Fruit fly (Drosophila melanogaster) whole organism, prepupa: ENCODE measurements around the gene Mipp2.

Experiments used
- Blimp-1 ChIP-seq: fragments of 200-800 bp; sonication (Bioruptor generic); optimal IDR thresholded peaks from 3 replicates; lab custom pipeline; 2017; ENCODE audit warnings: missing biosample characterization, missing genetic modification characterization, mild to moderate bottlenecking, moderate library complexity, missing genetic modification reagents
- CG10631 ChIP-seq: fragments of 200-800 bp; sonication (Bioruptor generic); optimal IDR thresholded peaks from 2 replicates; lab custom pipeline; 2016; ENCODE audit warnings: missing biosample characterization, missing genetic modification characterization
- CG10669 ChIP-seq: fragments of 200-800 bp; sonication (Bioruptor generic); optimal IDR thresholded peaks from 3 replicates; lab custom pipeline; 2018; ENCODE audit warnings: missing biosample characterization, mild to moderate bottlenecking, missing genetic modification characterization, moderate library complexity
- CG11294 ChIP-seq: fragments of 200-800 bp; sonication (Bioruptor generic); IDR thresholded peaks from 2 replicates; pipeline ENCODE4 v1.3.6; 2022; ENCODE audit warnings: missing biosample characterization, missing genetic modification characterization
- CG11762 ChIP-seq: fragments of 200-800 bp; sonication (Bioruptor generic); optimal IDR thresholded peaks from 3 replicates; lab custom pipeline; 2016; ENCODE audit warnings: missing biosample characterization, missing genetic modification characterization; ENCODE audit not compliant: insufficient read depth
- CG11902 ChIP-seq: fragments of 200-800 bp; sonication (Bioruptor generic); optimal IDR thresholded peaks from 3 replicates; lab custom pipeline; 2016; ENCODE audit warnings: missing biosample characterization, missing genetic modification characterization
- CG15336 ChIP-seq: fragments of 200-800 bp; sonication (Bioruptor generic); IDR thresholded peaks from 2 replicates; pipeline ENCODE4 v1.3.6; 2022; ENCODE audit warnings: missing biosample characterization, missing genetic modification characterization
- CG1621 ChIP-seq: fragments of 200-800 bp; sonication (Bioruptor generic); optimal IDR thresholded peaks from 3 replicates; lab custom pipeline; 2018; ENCODE audit warnings: missing biosample characterization, mild to moderate bottlenecking, missing genetic modification characterization
- CG16779 ChIP-seq: fragments of 200-800 bp; sonication (Bioruptor generic); optimal IDR thresholded peaks from 3 replicates; lab custom pipeline; 2017; ENCODE audit warnings: missing biosample characterization, mild to moderate bottlenecking, missing genetic modification characterization
- CG3032 ChIP-seq: fragments of 200-800 bp; optimal IDR thresholded peaks from 2 replicates; lab custom pipeline; 2019; ENCODE audit warnings: missing biosample characterization, mild to moderate bottlenecking, missing genetic modification characterization, moderate library complexity
- CG31627 ChIP-seq: fragments of 200-800 bp; sonication (Bioruptor generic); optimal IDR thresholded peaks from 3 replicates; lab custom pipeline; 2016; ENCODE audit warnings: missing biosample characterization, missing genetic modification characterization
- CG3919 ChIP-seq: fragments of 200-800 bp; sonication (Bioruptor generic); optimal IDR thresholded peaks from 3 replicates; lab custom pipeline; 2016; ENCODE audit warnings: missing biosample characterization, missing genetic modification characterization
- CG6163 ChIP-seq: fragments of 200-800 bp; sonication (Bioruptor generic); IDR thresholded peaks from 3 replicates; pipeline ENCODE4 v1.3.6; 2022; ENCODE audit warnings: missing biosample characterization, missing genetic modification characterization
- CG6276 ChIP-seq: fragments of 200-800 bp; sonication (Bioruptor generic); optimal IDR thresholded peaks from 2 replicates; lab custom pipeline; 2017; ENCODE audit warnings: missing biosample characterization, mild to moderate bottlenecking, missing genetic modification characterization
- CG6792 ChIP-seq: fragments of 200-800 bp; sonication (Bioruptor generic); optimal IDR thresholded peaks from 3 replicates; lab custom pipeline; 2016; ENCODE audit warnings: missing biosample characterization, missing genetic modification characterization
- CG6808 ChIP-seq: fragments of 200-800 bp; sonication (Bioruptor generic); optimal IDR thresholded peaks from 3 replicates; lab custom pipeline; 2017; ENCODE audit warnings: missing biosample characterization, missing genetic modification characterization, mild to moderate bottlenecking, moderate library complexity, missing genetic modification reagents
- CG6854 ChIP-seq: fragments of 200-800 bp; sonication (Bioruptor generic); optimal IDR thresholded peaks from 2 replicates; lab custom pipeline; 2017; ENCODE audit warnings: missing biosample characterization, mild to moderate bottlenecking, missing genetic modification characterization
- CG7368 ChIP-seq: fragments of 200-800 bp; sonication (Bioruptor generic); optimal IDR thresholded peaks from 3 replicates; lab custom pipeline; 2016; ENCODE audit warnings: missing biosample characterization, missing genetic modification characterization
- CG8119 ChIP-seq: fragments of 200-800 bp; sonication (Bioruptor generic); IDR thresholded peaks from 3 replicates; pipeline ENCODE4 v1.3.6; 2022; ENCODE audit warnings: missing biosample characterization, missing genetic modification characterization
- CG8319 ChIP-seq: fragments of 200-800 bp; sonication (Bioruptor generic); optimal IDR thresholded peaks from 3 replicates; lab custom pipeline; 2016; ENCODE audit warnings: missing biosample characterization, missing genetic modification characterization
- CG8632 ChIP-seq: fragments of 200-800 bp; sonication (Bioruptor generic); optimal IDR thresholded peaks from 3 replicates; lab custom pipeline; 2016; ENCODE audit warnings: missing biosample characterization, missing genetic modification characterization
- CG9139 ChIP-seq: fragments of 200-800 bp; sonication (Bioruptor generic); optimal IDR thresholded peaks from 3 replicates; lab custom pipeline; 2017; ENCODE audit warnings: missing biosample characterization, mild to moderate bottlenecking, missing genetic modification characterization
- Eip78C ChIP-seq: fragments of 200-800 bp; sonication (Bioruptor generic); peaks from one replicate; lab custom pipeline; 2016; ENCODE audit warnings: missing biosample characterization, missing genetic modification characterization
- Eip93F ChIP-seq: fragments of 200-800 bp; sonication (Bioruptor generic); optimal IDR thresholded peaks from 2 replicates; lab custom pipeline; 2016; ENCODE audit warnings: missing biosample characterization, mild to moderate bottlenecking, missing genetic modification characterization
- Gug ChIP-seq: fragments of 200-800 bp; sonication (Bioruptor generic); IDR thresholded peaks from 2 replicates; pipeline ENCODE4 v1.3.6; 2022; ENCODE audit warnings: missing biosample characterization, missing genetic modification characterization
- Hr38 ChIP-seq: sonication (Bioruptor generic); optimal IDR thresholded peaks from 2 replicates; lab custom pipeline; 2016; ENCODE audit warnings: missing biosample characterization, missing genetic modification characterization
- Hr4 ChIP-seq: fragments of 200-800 bp; sonication (Bioruptor generic); optimal IDR thresholded peaks from 3 replicates; lab custom pipeline; 2016; ENCODE audit warnings: missing biosample characterization, missing genetic modification characterization
- Lpt ChIP-seq: fragments of 200-800 bp; sonication (Bioruptor generic); optimal IDR thresholded peaks from 3 replicates; lab custom pipeline; 2016; ENCODE audit warnings: missing biosample characterization, missing genetic modification characterization
- Met ChIP-seq: fragments of 200-800 bp; sonication (Bioruptor generic); optimal IDR thresholded peaks from 3 replicates; lab custom pipeline; 2016; ENCODE audit warnings: missing biosample characterization, missing genetic modification characterization
- OdsH ChIP-seq: fragments of 200-800 bp; sonication (Bioruptor generic); optimal IDR thresholded peaks from 3 replicates; lab custom pipeline; 2016; ENCODE audit warnings: missing biosample characterization, missing genetic modification characterization
- Smox ChIP-seq: fragments of 200-800 bp; sonication (Bioruptor generic); optimal IDR thresholded peaks from 3 replicates; lab custom pipeline; 2016; ENCODE audit warnings: missing biosample characterization, missing genetic modification characterization
- Sox102F ChIP-seq: fragments of 200-800 bp; sonication (Bioruptor generic); optimal IDR thresholded peaks from 2 replicates; lab custom pipeline; 2016; ENCODE audit warnings: missing biosample characterization, mild to moderate bottlenecking, missing genetic modification characterization
- Sox14 ChIP-seq: fragments of 200-800 bp; sonication (Bioruptor generic); optimal IDR thresholded peaks from 3 replicates; lab custom pipeline; 2016; ENCODE audit warnings: missing biosample characterization, missing genetic modification characterization
- Sox15 ChIP-seq: fragments of 200-800 bp; sonication (Bioruptor generic); optimal IDR thresholded peaks from 3 replicates; lab custom pipeline; 2016; ENCODE audit warnings: missing biosample characterization, missing genetic modification characterization
- acj6 ChIP-seq: fragments of 200-800 bp; sonication (Bioruptor generic); optimal IDR thresholded peaks from 3 replicates; lab custom pipeline; 2016; ENCODE audit warnings: missing biosample characterization, missing genetic modification characterization
- cyc ChIP-seq: fragments of 200-800 bp; sonication (Bioruptor generic); optimal IDR thresholded peaks from 3 replicates; lab custom pipeline; 2016; ENCODE audit warnings: missing biosample characterization, missing genetic modification characterization
- dac ChIP-seq: fragments of 200-800 bp; sonication (Bioruptor generic); optimal IDR thresholded peaks from 2 replicates; lab custom pipeline; 2017; ENCODE audit warnings: missing biosample characterization, mild to moderate bottlenecking, missing genetic modification characterization
- dsx ChIP-seq: fragments of 200-800 bp; optimal IDR thresholded peaks from 3 replicates; lab custom pipeline; 2019; ENCODE audit warnings: missing biosample characterization, mild to moderate bottlenecking, missing genetic modification characterization, moderate library complexity; ENCODE audit not compliant: poor library complexity, severe bottlenecking
- eg ChIP-seq: fragments of 200-800 bp; sonication (Bioruptor generic); IDR thresholded peaks from 3 replicates; pipeline ENCODE4 v1.3.6; 2022; ENCODE audit warnings: missing biosample characterization, missing genetic modification characterization
- esn ChIP-seq: fragments of 200-800 bp; sonication (Bioruptor generic); optimal IDR thresholded peaks from 2 replicates; lab custom pipeline; 2016; ENCODE audit warnings: missing biosample characterization, mild to moderate bottlenecking, missing genetic modification characterization, moderate library complexity
- fd59A ChIP-seq: fragments of 200-800 bp; sonication (Bioruptor generic); optimal IDR thresholded peaks from 2 replicates; lab custom pipeline; 2017; ENCODE audit warnings: missing biosample characterization, mild to moderate bottlenecking, missing genetic modification characterization, missing genetic modification reagents
- fd85E ChIP-seq: fragments of 200-800 bp; sonication (Bioruptor generic); optimal IDR thresholded peaks from 3 replicates; lab custom pipeline; 2016; ENCODE audit warnings: missing biosample characterization, missing genetic modification characterization
- fkh ChIP-seq: fragments of 200-800 bp; sonication (Bioruptor generic); optimal IDR thresholded peaks from 3 replicates; lab custom pipeline; 2017; ENCODE audit warnings: missing biosample characterization, mild to moderate bottlenecking, missing genetic modification characterization, moderate library complexity
- lz ChIP-seq: fragments of 200-800 bp; sonication (Bioruptor generic); optimal IDR thresholded peaks from 3 replicates; lab custom pipeline; 2016; ENCODE audit warnings: missing biosample characterization, missing genetic modification characterization
- net ChIP-seq: fragments of 200-800 bp; sonication (Bioruptor generic); optimal IDR thresholded peaks from 3 replicates; lab custom pipeline; 2016; ENCODE audit warnings: missing biosample characterization, missing genetic modification characterization
- pdm3 ChIP-seq: fragments of 200-800 bp; sonication (Bioruptor generic); optimal IDR thresholded peaks from 3 replicates; lab custom pipeline; 2016; ENCODE audit warnings: missing biosample characterization, missing genetic modification characterization
- salr ChIP-seq, 2 experiments: fragments of 200-800 bp; sonication (Bioruptor generic); optimal IDR thresholded peaks; 3 replicates each; lab custom pipeline; 2016 to 2018; ENCODE audit warnings: missing biosample characterization in 2 of 2, missing genetic modification characterization in 2 of 2, mild to moderate bottlenecking in 1 of 2
- spab ChIP-seq: fragments of 200-800 bp; sonication (Bioruptor generic); optimal IDR thresholded peaks from 2 replicates; lab custom pipeline; 2017; ENCODE audit warnings: missing biosample characterization, mild to moderate bottlenecking, missing genetic modification characterization, missing genetic modification reagents
- ss ChIP-seq, 2 experiments: fragments of 200-800 bp; sonication (Bioruptor generic); optimal IDR thresholded peaks; 2 replicates in 1 of 2; 3 replicates in 1 of 2; lab custom pipeline; 2017 to 2018; ENCODE audit warnings: mild to moderate bottlenecking in 2 of 2, missing biosample characterization in 2 of 2, missing genetic modification characterization in 2 of 2, moderate library complexity in 1 of 2
- svp ChIP-seq: fragments of 200-800 bp; sonication (Bioruptor generic); peaks from one replicate; lab custom pipeline; 2016; ENCODE audit warnings: missing biosample characterization, missing genetic modification characterization
- topi ChIP-seq: fragments of 200-800 bp; sonication (Bioruptor generic); optimal IDR thresholded peaks from 3 replicates; lab custom pipeline; 2016; ENCODE audit warnings: missing biosample characterization, missing genetic modification characterization
- vri ChIP-seq: fragments of 200-800 bp; sonication (Bioruptor generic); optimal IDR thresholded peaks from 3 replicates; lab custom pipeline; 2016; ENCODE audit warnings: missing biosample characterization, mild to moderate bottlenecking, missing genetic modification characterization

Mipp2 gene

dm6 chrX:6077043-6077547 is 14.2 kb downstream of the Mipp2 start:
- TF ChIP-seq esn, result peak; percentile 52
- peak; percentile 78 for TF ChIP-seq CG6792 (GFP tag; lab: Kevin White, UChicago)
- peak; percentile 69 for TF ChIP-seq net
- TF ChIP-seq CG11294 (GFP tag; lab: Robert Waterston, UW), result 0 out of 2 replicates have a peak, but pooled peaks have one; percentile 23
- peak; percentile 12 for TF ChIP-seq CG31627 (GFP tag; lab: Kevin White, UChicago)
- peak in 1 of 2 experiments; percentile 75 for TF ChIP-seq salr (GFP tag; optimal IDR thresholded peaks at IDR 0.05; lab: Kevin White, UChicago)
- TF ChIP-seq CG6854, result no peak
- TF ChIP-seq Blimp-1 (GFP tag; lab: Kevin White, UChicago), result peak; percentile 87
- TF ChIP-seq CG15336, result peak; percentile 94
- TF ChIP-seq CG10631 (GFP tag; lab: Kevin White, UChicago), result peak; percentile 80
- peak; percentile 21 for TF ChIP-seq Sox102F (GFP tag; lab: Kevin White, UChicago)
- peak; percentile 93 for TF ChIP-seq CG8119
- peak; percentile 63 for TF ChIP-seq CG3032 (tag; lab: Kevin White, UChicago)
- TF ChIP-seq vri (GFP tag; lab: Kevin White, UChicago), result no peak
- no peak for TF ChIP-seq CG9139 (GFP tag; lab: Kevin White, UChicago)
- TF ChIP-seq CG1621 (tag; lab: Kevin White, UChicago), result no peak
- TF ChIP-seq CG6163, result peak; percentile 73
- peak; percentile 85 for TF ChIP-seq CG8632
- peak; percentile 59 for TF ChIP-seq Sox15 (GFP tag; lab: Kevin White, UChicago)
- TF ChIP-seq pdm3 (GFP tag; lab: Kevin White, UChicago), result peak; percentile 69
- TF ChIP-seq lz (GFP tag; lab: Kevin White, UChicago), result peak; percentile 32
- TF ChIP-seq CG6808, result peak; percentile 43
- no peak for TF ChIP-seq fkh (GFP tag; lab: Kevin White, UChicago)
- TF ChIP-seq CG3919 (GFP tag; lab: Kevin White, UChicago), result peak; percentile 74
- no peak for TF ChIP-seq cyc (GFP tag; lab: Kevin White, UChicago)
- TF ChIP-seq Lpt (GFP tag; lab: Kevin White, UChicago), result peak; percentile 89
- no peak for TF ChIP-seq fd85E (GFP tag; lab: Kevin White, UChicago)
- peak; percentile 49 for TF ChIP-seq Smox (GFP tag; lab: Kevin White, UChicago)
- peak; percentile 77 for TF ChIP-seq acj6 (GFP tag; lab: Kevin White, UChicago)
- no peak for TF ChIP-seq Hr38 (GFP tag; lab: Kevin White, UChicago)
- TF ChIP-seq CG6276 (GFP tag; lab: Kevin White, UChicago), result peak; percentile 81
- no peak for TF ChIP-seq Eip93F
- peak; percentile 49 for TF ChIP-seq dsx (GFP tag; lab: Kevin White, UChicago)
- TF ChIP-seq CG8319 (GFP tag; lab: Kevin White, UChicago), result peak; percentile 30
- TF ChIP-seq OdsH (GFP tag; lab: Kevin White, UChicago), result peak; percentile 73
- TF ChIP-seq Eip78C (GFP tag; lab: Kevin White, UChicago), result peak; percentile 94
- TF ChIP-seq CG7368 (GFP tag; lab: Kevin White, UChicago), result peak; percentile 23
- peak; percentile 54 for TF ChIP-seq dac (GFP tag; lab: Kevin White, UChicago)
- TF ChIP-seq Gug (GFP tag; lab: Robert Waterston, UW), result peak; percentile 66
- TF ChIP-seq ss (GFP tag; optimal IDR thresholded peaks at IDR 0.05; lab: Kevin White, UChicago), result peak; percentile 42 to 64
- peak; percentile 51 for TF ChIP-seq fd59A (GFP tag; lab: Kevin White, UChicago)
- peak; percentile 41 for TF ChIP-seq CG10669 (GFP tag; lab: Kevin White, UChicago)
- no peak for TF ChIP-seq Sox14 (GFP tag; lab: Kevin White, UChicago)
- peak; percentile 83 for TF ChIP-seq eg (GFP tag; lab: Robert Waterston, UW)
- peak; percentile 71 for TF ChIP-seq svp (GFP tag; lab: Kevin White, UChicago)
- TF ChIP-seq CG16779, result peak; percentile 57
- peak; percentile 82 for TF ChIP-seq Hr4 (GFP tag; lab: Kevin White, UChicago)
- peak; percentile 65 for TF ChIP-seq CG11762 (GFP tag; lab: Kevin White, UChicago)
- peak; percentile 11 for TF ChIP-seq Met
- TF ChIP-seq CG11902, result peak; percentile 13
- peak; percentile 34 for TF ChIP-seq topi (GFP tag; lab: Kevin White, UChicago)
- TF ChIP-seq spab (GFP tag; lab: Kevin White, UChicago), result peak; percentile 24
